Worm (Caenorhabditis elegans): ENCODE results near the gene best-19.

DNA sequence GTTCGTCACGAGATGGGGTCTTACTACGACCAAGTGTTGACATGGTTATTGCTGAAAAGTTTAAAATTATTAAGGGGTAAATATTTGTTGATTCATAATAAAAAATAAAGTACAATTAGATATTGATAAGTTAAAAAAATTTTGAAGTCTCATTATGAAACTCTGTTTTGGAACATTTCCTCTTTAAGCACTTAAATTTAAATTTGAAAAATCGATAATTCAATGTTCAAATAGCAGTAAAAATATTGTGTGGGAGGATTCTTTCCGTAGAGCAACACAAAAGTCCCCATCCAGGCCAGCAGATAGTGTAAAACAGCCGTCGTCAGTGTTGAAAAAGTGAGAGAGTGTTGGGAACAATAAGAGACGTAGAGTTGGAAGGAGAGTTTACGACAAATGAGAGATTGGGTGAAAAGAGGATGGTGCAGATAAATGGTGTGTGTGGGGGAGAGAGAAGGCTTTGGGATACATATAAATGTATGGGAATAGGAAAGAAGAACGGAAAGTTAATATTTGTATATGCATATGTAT is 19.2 kb upstream of the best-19 start, which contains the start of gene pat-6:
- TF ChIP-seq pqm-1 (tag; optimal IDR thresholded peaks at IDR 0.05) (no peak), ztf-11 (tag; optimal IDR thresholded peaks at IDR 0.05) (no peak)
